Fruit fly (Drosophila melanogaster): Measurements from ENCODE around the gene CG42464.

The CG42464 gene

DNA sequence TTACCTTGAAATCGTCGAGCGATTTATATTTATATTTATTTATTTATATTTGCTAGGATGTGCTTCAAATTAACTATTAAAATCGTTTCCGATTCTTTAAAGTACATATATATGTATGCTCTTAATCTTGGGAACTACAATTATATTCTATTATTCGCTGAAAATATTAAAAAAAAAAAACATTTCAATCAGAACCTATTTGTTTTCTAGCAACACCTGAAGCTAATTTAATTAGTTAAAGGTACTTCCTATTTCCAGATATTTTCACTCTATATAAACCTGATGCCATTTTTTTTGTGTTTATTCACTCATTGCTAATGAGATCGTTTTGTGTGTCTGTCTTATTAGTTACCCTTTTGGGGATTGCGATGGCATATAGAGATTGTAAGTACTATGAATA lies 1.7 kb downstream of the CG42464 start, which contains the start of gene CG42467:
Gene CG42467 (plus strand): TSS at position 301 of the 400 bp plus-strand sequence.
- TF ChIP-seq pan (optimal IDR thresholded peaks at IDR 0.05), result no peak
- no peak for TF ChIP-seq Dll (optimal IDR thresholded peaks at IDR 0.05)
- no peak for TF ChIP-seq EcR (GFP tag; optimal IDR thresholded peaks at IDR 0.05)
- no peak for TF ChIP-seq usp (GFP tag; optimal IDR thresholded peaks at IDR 0.05)
- TF ChIP-seq CG8478 (optimal IDR thresholded peaks at IDR 0.05), result no peak

DNA sequence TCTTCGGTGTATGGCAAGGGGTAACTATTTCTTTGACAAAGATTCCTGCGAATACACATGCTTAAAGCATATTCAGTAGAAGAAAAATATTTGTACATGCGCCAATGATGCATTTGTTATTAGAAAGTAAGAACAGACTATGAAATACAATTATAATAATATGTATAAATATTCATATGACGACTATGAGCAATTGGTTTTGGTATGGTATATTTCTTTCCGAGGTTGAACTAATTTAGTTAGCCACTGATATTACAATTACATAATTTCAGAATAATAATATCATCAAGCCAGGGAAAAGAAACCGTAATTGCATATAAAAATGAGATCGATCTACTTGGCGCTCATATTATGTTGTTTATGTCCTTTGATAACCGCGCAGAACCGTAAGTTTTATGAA lies 2.3 kb downstream of the CG42464 start, which contains the start of gene CG43145:
Gene CG43145 (plus strand): TSS at position 301 of the 400 bp plus-strand sequence.
- TF ChIP-seq pan (optimal IDR thresholded peaks at IDR 0.05) (no peak), Dll (optimal IDR thresholded peaks at IDR 0.05) (no peak), CG8478 (optimal IDR thresholded peaks at IDR 0.05) (no peak), psq (optimal IDR thresholded peaks at IDR 0.05) (no peak), EcR (GFP tag; optimal IDR thresholded peaks at IDR 0.05) (no peak), usp (GFP tag; optimal IDR thresholded peaks at IDR 0.05) (no peak)

- no peak for TF ChIP-seq pan (optimal IDR thresholded peaks at IDR 0.05)
- no peak for TF ChIP-seq psq (optimal IDR thresholded peaks at IDR 0.05)
- TF ChIP-seq EcR (GFP tag; optimal IDR thresholded peaks at IDR 0.05), result no peak
- TF ChIP-seq CG8478 (optimal IDR thresholded peaks at IDR 0.05), result no peak
- TF ChIP-seq usp (GFP tag; optimal IDR thresholded peaks at IDR 0.05), result no peak
- TF ChIP-seq Dll (optimal IDR thresholded peaks at IDR 0.05), result no peak
These were observed 4.0 kb downstream of the CG42464 start, which contains the start of gene CG2816 for dm6 chr2L:3703260-3703659. CG2816 (plus strand) TSS chr2L:3703659.

dm6 chr2L:3705438-3705921 lies 6.2 kb downstream of the CG42464 start, which contains the start of gene CG31778:
CG31778 (minus strand) TSS chr2L:3705488.
- TF ChIP-seq pan (optimal IDR thresholded peaks at IDR 0.05), result no peak

DNA sequence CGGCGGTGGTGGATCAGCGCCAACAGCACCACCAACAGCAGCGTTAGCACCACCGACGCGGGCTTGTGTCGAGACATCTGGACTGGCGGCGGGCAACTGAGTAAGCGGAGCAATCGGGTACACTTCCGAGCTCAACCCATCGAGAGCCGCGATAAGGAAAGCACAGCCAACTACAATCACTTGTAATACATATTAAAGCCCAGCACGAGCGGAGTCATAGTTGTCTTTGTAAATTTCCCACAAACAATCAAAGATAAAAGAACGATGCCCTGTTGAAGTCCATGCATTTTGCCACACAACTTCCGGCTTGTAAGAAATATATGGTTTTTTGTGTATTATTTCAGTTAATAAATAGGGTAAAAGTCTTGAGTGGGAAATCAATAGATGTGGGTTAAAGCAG lies 7.7 kb downstream of the CG42464 start, which contains the start of gene CG31777:
Gene CG31777 (minus strand): TSS at position 101 of the 400 bp plus-strand sequence.
- TF ChIP-seq Dll (optimal IDR thresholded peaks at IDR 0.05) (no peak), EcR (GFP tag; optimal IDR thresholded peaks at IDR 0.05) (no peak), usp (GFP tag; optimal IDR thresholded peaks at IDR 0.05) (no peak), pan (optimal IDR thresholded peaks at IDR 0.05) (no peak), CG8478 (optimal IDR thresholded peaks at IDR 0.05) (no peak), psq (optimal IDR thresholded peaks at IDR 0.05) (no peak)

DNA sequence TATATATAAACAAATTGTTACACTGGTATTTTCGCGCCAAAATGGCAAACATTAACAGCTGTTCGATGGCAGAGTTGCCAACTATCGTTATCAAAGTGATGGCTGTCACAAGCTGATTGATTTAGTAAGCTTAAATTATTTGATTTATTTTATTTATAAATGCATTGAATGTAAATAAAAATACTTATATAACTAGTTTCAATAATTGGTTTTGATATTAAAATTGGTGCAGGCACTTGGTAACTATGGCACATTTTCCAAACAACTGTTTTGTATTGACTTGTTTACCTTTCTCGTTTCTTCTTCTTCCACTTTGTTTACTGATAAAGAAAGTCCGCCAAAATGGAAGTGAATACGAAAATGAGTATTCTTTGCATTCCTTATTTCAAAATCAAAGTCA lies 12.4 kb downstream of the CG42464 start, which contains the start of gene cutlet:
Gene cutlet (minus strand): TSS at position 84 of the 400 bp plus-strand sequence.
- TF ChIP-seq usp (GFP tag; optimal IDR thresholded peaks at IDR 0.05) (no peak), Dll (optimal IDR thresholded peaks at IDR 0.05) (no peak), psq (optimal IDR thresholded peaks at IDR 0.05) (no peak), CG8478 (optimal IDR thresholded peaks at IDR 0.05) (no peak), pan (optimal IDR thresholded peaks at IDR 0.05) (no peak), EcR (GFP tag; optimal IDR thresholded peaks at IDR 0.05) (no peak)

DNA sequence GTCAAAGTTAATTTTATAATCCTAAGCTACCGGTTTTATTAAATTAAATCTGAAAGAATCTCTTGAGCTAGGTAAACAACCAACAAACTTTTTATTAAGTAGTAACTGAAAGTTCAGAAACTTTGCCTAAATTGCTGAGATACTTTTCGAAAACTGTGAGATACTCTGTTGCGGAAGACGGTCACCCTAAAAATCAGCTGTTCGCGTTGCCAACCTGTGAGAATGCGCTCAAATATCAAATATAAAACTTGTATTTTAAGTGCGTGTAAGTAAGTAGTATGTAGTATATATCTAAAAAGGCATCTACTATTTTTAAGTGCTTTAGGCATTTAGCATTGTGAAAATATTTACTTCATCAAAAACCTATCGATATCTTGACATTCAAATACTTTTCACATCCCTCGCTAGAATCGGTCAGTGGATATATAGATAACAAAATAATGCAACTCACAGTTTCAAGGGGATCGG lies 13.7 kb downstream of the CG42464 start, which contains the start of the genes CG31955 and CG2818:
Gene CG31955 (minus strand): TSS at position 157 of the 468 bp plus-strand sequence.
Gene CG2818 (plus strand): TSS at position 412 of the 468 bp plus-strand sequence.
- TF ChIP-seq Dll (optimal IDR thresholded peaks at IDR 0.05) (no peak), usp (GFP tag; optimal IDR thresholded peaks at IDR 0.05) (no peak), psq (optimal IDR thresholded peaks at IDR 0.05) (no peak), EcR (GFP tag; optimal IDR thresholded peaks at IDR 0.05) (no peak), CG8478 (optimal IDR thresholded peaks at IDR 0.05) (no peak), pan (optimal IDR thresholded peaks at IDR 0.05) (no peak)

DNA sequence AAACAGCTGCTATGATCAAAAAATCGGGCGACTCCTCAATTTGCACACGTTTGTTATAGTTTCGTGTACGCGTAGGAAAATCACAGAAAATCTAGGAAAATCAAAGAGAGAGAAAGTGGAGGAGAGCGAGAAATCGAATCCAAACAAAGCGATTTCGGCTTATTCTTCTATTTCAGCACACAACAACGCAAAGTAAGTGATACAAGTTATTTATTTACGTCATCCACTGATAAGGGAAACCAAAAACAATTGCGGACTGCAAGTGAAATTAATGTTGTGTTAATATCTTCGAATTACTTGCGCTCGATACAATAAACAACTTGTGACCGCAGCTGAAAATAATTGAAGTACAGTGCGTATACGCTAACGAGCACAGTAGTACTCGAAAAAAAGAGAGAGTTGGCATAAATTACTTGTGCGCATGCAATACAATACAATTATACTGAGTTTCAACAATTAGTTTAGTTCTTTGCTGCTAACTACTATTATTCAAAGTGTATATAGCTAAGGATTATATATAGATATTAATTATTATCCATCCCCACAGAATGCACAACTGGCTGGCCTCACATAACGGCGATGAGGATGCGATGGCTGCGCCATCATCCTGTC lies 14.4 kb downstream of the CG42464 start:
- TF ChIP-seq EcR (GFP tag; optimal IDR thresholded peaks at IDR 0.05) (no peak), pan (optimal IDR thresholded peaks at IDR 0.05) (no peak), Dll (optimal IDR thresholded peaks at IDR 0.05) (no peak), psq (optimal IDR thresholded peaks at IDR 0.05) (no peak), CG8478 (optimal IDR thresholded peaks at IDR 0.05) (no peak), usp (GFP tag; optimal IDR thresholded peaks at IDR 0.05) (no peak)

DNA sequence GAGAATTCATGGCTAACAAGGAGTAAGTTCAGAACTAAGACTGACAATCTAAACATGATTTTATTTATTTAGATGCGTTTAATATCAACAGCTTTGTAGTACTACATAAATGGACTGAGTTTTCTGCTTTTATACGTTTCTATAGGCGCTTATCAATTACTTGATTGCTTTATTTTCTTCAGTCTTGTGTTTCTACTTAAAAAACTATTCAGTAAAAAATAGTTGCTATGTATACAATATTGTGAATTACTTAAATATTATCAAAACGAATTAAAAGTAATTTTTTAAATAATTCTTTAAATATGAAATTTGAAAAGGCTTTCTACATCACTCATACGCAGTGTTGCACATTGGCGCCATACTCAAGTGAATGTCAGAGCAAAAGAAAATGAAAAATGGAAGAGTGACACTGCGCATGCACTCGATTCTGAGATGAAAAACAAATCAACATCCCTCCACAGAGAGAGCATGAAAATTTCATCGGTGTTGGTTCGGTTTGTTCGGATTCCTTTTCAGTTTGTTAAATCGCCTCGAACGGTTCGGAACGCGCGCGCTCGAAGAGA lies 18.5 kb downstream of the CG42464 start, which contains the start of the genes lectin-24A and Shaw:
Gene lectin-24A (minus strand): TSS at position 101 of the 563 bp plus-strand sequence.
Gene Shaw (plus strand): TSS at position 513 of the 563 bp plus-strand sequence.
- no peak for TF ChIP-seq pan (optimal IDR thresholded peaks at IDR 0.05)
- no peak for TF ChIP-seq EcR (GFP tag; optimal IDR thresholded peaks at IDR 0.05)
- no peak for TF ChIP-seq Dll (optimal IDR thresholded peaks at IDR 0.05)
- no peak for TF ChIP-seq psq (optimal IDR thresholded peaks at IDR 0.05)
- no peak for TF ChIP-seq usp (GFP tag; optimal IDR thresholded peaks at IDR 0.05)
- TF ChIP-seq CG8478 (optimal IDR thresholded peaks at IDR 0.05), result no peak

DNA sequence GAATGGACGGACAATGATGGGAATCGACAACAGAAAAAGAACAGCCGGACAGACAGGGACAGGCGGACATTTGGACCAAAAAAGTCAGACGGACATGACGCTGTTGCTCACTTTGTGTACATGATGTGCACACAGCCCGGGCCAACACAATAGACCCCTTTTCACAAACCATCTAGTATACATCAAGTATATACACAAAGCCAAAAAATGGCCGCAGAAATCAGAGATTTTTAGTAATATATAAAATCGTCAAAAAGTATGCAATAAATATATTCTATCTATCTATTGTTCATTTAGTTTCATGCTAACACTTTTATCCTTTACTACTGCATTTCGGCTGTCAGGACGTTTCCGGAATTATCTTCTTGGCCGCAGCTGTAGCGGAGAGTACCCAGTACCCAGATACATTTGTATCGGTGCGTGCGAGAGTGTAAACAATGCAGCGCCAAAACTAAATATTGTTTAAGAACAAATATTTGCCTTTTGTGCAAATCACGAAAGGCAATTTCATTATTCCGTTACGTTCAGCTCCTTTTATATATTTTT lies 20.2 kb downstream of the CG42464 start:
- TF ChIP-seq pan (optimal IDR thresholded peaks at IDR 0.05) (no peak), usp (GFP tag; optimal IDR thresholded peaks at IDR 0.05) (no peak), CG8478 (optimal IDR thresholded peaks at IDR 0.05) (no peak), psq (optimal IDR thresholded peaks at IDR 0.05) (no peak)

DNA sequence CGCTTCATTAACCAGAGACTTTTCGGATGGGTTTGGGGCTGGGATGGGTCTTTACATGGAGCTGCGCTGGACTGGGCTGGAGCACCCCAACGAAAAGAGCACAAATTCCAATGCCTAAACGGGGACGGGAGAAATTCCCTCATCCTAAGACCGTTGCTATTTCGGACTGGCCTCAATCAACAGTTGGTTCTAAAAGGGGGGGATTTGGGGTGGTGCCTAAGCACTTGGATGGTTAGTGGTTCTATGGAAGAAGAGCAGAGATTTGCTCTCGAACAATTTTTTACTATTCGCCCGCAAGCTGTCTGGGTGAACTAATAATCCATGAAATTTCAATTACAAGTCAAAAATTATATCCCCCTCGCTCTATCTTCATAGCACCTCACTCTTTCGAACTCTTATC lies 30.4 kb downstream of the CG42464 start:
- no peak for TF ChIP-seq CG8478 (optimal IDR thresholded peaks at IDR 0.05)
- no peak for TF ChIP-seq usp (GFP tag; optimal IDR thresholded peaks at IDR 0.05)
- no peak for TF ChIP-seq psq (optimal IDR thresholded peaks at IDR 0.05)
- no peak for TF ChIP-seq pan (optimal IDR thresholded peaks at IDR 0.05)
- TF ChIP-seq EcR (GFP tag; optimal IDR thresholded peaks at IDR 0.05), result no peak
- no peak for TF ChIP-seq Dll (optimal IDR thresholded peaks at IDR 0.05)

All from whole organism.